Worm (Caenorhabditis elegans) whole organism, early embryonic: ENCODE measurements around the gene srh-264.

Experiments
- ama-1 ChIP-seq: fragments of 150-350 bp; optimal IDR thresholded peaks from 2 replicates; lab custom pipeline; 2014
- ceh-36 ChIP-seq: sonication (generic microtip); optimal IDR thresholded peaks from 2 replicates; lab custom pipeline; 2016; ENCODE audit warnings: missing genetic modification characterization, inconsistent platforms, missing compliant biosample characterization
- ets-7 ChIP-seq: sonication (generic microtip); optimal IDR thresholded peaks from 2 replicates; lab custom pipeline; 2016; ENCODE audit warnings: missing genotype, missing genetic modification characterization, missing compliant biosample characterization

- TF ChIP-seq ceh-36 = no peak
- TF ChIP-seq ama-1 (lab: Kevin White, UChicago) = no peak
- no peak for TF ChIP-seq ets-7 (tag; lab: Kevin White, UChicago)
These were observed 18.5 kb downstream of the srh-264 start, which contains the start of gene T26H5.8 for ce11 chrV:15432457-15432856.
